Fruit fly (Drosophila melanogaster) Kc167 (cell line): Measurements from ENCODE around the gene Mettl14.

Experiments
- Myc ChIP-seq: fragments of >200 bp; optimal IDR thresholded peaks from 2 replicates; lab custom pipeline; 2017; ENCODE audit warnings: missing external identifiers
- Sin3A ChIP-seq: fragments of >200 bp; optimal IDR thresholded peaks from 2 replicates; lab custom pipeline; 2018; ENCODE audit warnings: missing external identifiers
- h ChIP-seq: fragments of >200 bp; optimal IDR thresholded peaks from 3 replicates; lab custom pipeline; 2018; ENCODE audit warnings: missing external identifiers
- insv ChIP-seq: fragments of >200 bp; optimal IDR thresholded peaks from 3 replicates; lab custom pipeline; 2018; ENCODE audit warnings: missing external identifiers
- psq ChIP-seq: fragments of >200 bp; optimal IDR thresholded peaks from 2 replicates; lab custom pipeline; 2017; ENCODE audit warnings: missing external identifiers
- ttk ChIP-seq: sonication (Bioruptor generic); optimal IDR thresholded peaks from 2 replicates; lab custom pipeline; 2017; ENCODE audit warnings: missing external identifiers

The Mettl14 gene

DNA sequence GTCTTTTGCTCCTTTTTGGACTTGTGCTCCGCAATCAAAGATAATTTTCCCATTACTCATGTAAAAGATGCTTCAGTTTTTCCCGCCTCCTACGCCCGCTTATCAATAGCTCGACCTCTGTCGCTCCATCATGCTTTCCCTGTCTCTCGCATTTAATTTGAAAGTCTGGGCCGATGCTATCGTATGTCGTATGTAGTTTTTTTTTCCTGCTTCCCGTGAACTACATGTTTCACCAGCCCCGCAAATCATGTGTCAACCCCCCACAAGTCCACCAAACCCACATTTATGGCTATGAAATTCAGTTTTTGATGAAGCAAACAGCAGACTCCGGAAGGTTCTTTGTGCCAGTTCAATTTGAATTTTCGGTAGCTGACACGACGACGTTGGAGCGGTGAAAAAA is 34.2 kb downstream of the Mettl14 start, which contains the start of gene CG14273:
Gene CG14273 (plus strand): TSS at position 301 of the 400 bp plus-strand sequence.
- TF ChIP-seq insv (lab: Kevin White, UChicago) (no peak), h (lab: Kevin White, UChicago) (no peak), ttk (no peak), psq (lab: Kevin White, UChicago) (no peak), Sin3A (lab: Kevin White, UChicago) (no peak)

DNA sequence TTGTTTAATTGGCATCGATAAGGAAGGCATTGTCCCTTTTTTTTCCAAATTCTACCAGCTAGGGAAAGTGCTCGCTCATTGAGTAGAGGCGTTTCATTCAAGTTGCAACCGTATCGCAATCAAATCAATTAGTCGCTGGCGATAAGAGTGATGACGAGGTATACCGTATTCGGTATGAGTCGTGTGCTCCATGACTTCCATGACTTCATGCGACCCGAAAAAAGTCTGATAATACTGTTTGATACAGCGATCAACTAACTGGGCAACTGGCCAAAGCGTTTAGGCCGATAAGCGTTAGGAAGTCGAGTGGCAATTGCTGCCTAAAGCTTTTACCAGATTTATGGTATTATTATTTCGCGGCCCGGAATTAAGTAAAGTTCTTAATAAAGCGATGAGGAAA is 36.3 kb downstream of the Mettl14 start:
- no peak for TF ChIP-seq insv (lab: Kevin White, UChicago)

DNA sequence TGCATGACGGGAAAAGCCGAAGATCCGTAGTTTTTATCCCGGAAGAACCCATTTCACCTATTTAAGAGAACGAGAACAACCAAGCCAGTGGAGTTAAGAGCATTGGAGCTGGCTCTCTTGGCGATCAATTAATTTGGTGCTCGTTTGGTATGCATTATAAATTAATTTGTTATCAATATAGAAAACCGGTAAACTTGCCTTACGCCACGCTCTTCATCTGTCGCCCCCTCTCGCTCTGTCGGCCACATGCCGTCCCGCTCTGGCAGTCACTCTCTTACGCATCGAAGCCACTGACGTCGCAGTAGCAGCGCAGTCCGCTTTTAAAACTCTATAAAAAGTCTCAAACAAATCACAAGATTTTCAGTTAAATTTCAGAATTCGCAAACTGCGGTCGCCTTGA is 38.0 kb downstream of the Mettl14 start, which contains the start of gene CG7778:
Gene CG7778 (plus strand): TSS at position 361 of the 400 bp plus-strand sequence.
- no peak for TF ChIP-seq h (lab: Kevin White, UChicago)
- TF ChIP-seq Sin3A (lab: Kevin White, UChicago): no peak

DNA sequence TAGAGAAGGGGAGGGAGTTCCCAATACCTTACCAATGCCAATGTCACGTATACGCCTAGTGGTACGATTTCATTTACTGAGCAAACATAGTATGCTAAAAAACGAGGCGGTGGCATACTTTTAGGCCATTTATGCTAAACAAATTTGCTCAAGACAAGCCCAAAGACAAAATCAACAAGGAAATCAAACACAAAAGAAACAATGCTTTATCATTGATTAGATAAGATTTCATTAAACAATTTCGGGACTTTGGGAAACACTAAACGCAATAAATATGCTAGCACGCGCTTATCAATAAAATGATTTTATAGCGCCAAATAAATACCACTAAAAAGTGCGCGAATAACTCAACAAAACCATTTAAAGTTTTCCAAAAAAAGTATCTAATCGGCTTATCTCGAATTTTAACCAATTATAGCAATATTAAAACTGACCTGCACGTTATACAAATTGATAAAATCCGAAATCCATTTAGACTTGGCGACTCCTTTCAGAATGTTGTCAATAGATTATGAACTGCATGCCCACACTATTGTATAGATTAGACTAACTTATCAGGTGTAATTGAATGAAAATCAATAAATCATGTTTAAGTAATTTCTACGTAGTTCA is 42.4 kb downstream of the Mettl14 start:
- TF ChIP-seq psq (lab: Kevin White, UChicago): no peak
- no peak for TF ChIP-seq h (lab: Kevin White, UChicago)
- no peak for TF ChIP-seq ttk
- no peak for TF ChIP-seq Myc (lab: Kevin White, UChicago)
- TF ChIP-seq insv (lab: Kevin White, UChicago): no peak
- TF ChIP-seq Sin3A (lab: Kevin White, UChicago): no peak

DNA sequence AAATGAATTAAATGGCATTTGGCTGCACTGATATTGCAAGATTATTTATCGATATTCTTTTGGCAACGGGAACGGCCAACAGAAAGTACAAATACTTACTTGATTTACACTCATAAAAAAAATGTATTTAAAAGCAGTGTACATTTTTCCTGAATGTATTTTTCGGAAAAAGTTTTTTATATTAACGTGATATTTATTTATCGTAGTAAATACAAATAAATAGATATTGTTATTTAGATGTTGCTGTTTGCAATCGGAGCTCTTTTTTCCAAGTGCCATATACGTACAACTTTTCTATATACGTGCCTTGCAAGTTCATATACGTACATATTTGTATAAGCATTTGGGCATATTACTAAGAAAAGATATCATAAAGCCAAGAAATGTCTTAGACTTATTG is 43.1 kb downstream of the Mettl14 start:
- no peak for TF ChIP-seq psq (lab: Kevin White, UChicago)
- no peak for TF ChIP-seq Sin3A (lab: Kevin White, UChicago)
- no peak for TF ChIP-seq Myc (lab: Kevin White, UChicago)
- TF ChIP-seq ttk: no peak
- no peak for TF ChIP-seq h (lab: Kevin White, UChicago)
- no peak for TF ChIP-seq insv (lab: Kevin White, UChicago)

DNA sequence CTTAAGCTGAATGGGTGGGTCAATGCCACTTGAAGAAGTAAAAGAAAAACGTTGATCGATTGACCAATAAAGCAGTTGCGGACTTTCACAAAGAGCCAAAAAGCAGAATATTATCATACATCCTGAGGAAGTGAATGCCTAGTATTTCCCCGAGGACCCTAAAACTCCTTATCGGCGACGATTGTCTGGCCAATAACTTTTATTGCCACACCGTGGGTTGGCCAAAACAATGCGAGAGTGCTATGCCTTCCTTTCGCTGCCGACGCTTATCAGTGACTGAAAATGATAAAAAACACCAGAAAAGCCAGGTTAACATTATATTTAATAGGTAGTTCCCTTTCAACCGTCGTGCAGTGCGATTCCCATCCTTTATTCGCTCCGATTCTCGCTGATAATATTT is 43.6 kb downstream of the Mettl14 start, which contains the start of gene Mur29B:
Gene Mur29B (plus strand): TSS at position 324 of the 400 bp plus-strand sequence.
- TF ChIP-seq insv (lab: Kevin White, UChicago) (no peak), Myc (lab: Kevin White, UChicago) (no peak), ttk (no peak), psq (lab: Kevin White, UChicago) (no peak), Sin3A (lab: Kevin White, UChicago) (no peak), h (lab: Kevin White, UChicago) (no peak)

DNA sequence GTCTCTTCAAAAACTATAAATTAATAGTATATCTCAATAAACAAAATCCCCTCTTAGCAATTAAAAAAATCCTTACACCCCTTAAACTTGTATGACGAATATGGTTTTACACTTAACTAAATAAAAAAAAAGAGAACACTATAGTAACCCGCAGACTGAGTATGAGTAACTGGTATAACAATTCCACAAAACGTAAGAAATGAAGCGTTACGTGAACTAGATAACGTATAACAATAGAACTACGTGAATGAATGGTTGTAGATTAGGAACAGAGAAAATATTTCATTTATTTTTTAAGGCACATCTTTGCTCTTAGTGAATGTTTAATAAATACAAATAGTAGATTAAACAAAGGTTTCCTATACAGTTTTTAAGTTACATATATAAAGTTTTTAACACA is 47.2 kb downstream of the Mettl14 start:
- TF ChIP-seq psq (lab: Kevin White, UChicago): no peak
